Worm (Caenorhabditis elegans) whole organism, L2 larva: Measurements from ENCODE around the gene W06G6.10.

Experiments used
- egl-27 ChIP-seq: sonication (generic microtip); optimal IDR thresholded peaks from 3 replicates; lab custom pipeline; 2017; ENCODE audit warnings: missing biosample characterization, missing genetic modification reagents, missing genetic modification characterization
- fos-1 ChIP-seq: fragments of 150-350 bp; optimal IDR thresholded peaks from 2 replicates; lab custom pipeline; 2014; ENCODE audit warnings: missing biosample characterization, missing genetic modification characterization
- unc-39 ChIP-seq: fragments of 150-350 bp; optimal IDR thresholded peaks from 2 replicates; lab custom pipeline; 2014; ENCODE audit warnings: missing biosample characterization, missing genetic modification characterization

DNA sequence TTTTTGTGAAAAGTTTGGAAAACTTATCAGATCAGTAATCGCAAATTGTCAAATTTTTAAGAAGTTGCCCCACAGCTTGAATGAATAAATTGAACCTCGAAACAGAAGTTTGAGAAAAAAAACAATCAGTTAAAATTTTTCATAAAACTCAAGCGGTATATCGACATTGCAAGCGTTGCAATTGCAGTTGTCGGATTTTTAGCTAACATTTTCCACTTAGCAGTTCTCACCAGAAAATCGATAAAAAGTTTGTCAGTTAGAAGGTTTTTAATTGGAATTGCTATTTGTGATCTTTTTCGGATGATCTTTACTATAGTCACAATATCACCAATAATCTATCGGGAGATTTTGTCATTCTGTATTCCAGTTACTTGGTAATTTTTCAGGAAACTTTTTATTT is 38.7 kb upstream of the W06G6.10 start, which contains the start of gene srw-43:
- TF ChIP-seq egl-27 (tag; lab: Kevin White, UChicago) (no peak), fos-1 (no peak), unc-39 (tag; lab: Kevin White, UChicago) (no peak)
